Worm (Caenorhabditis elegans) whole organism, late embryonic: Measurements from ENCODE around the gene gab-1.

Experiments used
- T23F11.4 ChIP-seq: fragments of 200-800 bp; sonication (Bioruptor generic); optimal IDR thresholded peaks from 2 replicates; lab custom pipeline; 2018; ENCODE audit warnings: mild to moderate bottlenecking, missing genetic modification characterization, missing compliant biosample characterization
- ama-1 ChIP-seq: fragments of 150-350 bp; optimal IDR thresholded peaks from 2 replicates; lab custom pipeline; 2014
- ceh-22 ChIP-seq: sonication (generic microtip); optimal IDR thresholded peaks from 2 replicates; lab custom pipeline; 2017; ENCODE audit warnings: missing biosample characterization, missing genetic modification characterization
- elt-2 ChIP-seq: sonication (generic microtip); optimal IDR thresholded peaks from 2 replicates; lab custom pipeline; 2016; ENCODE audit warnings: missing genetic modification reagents, missing genetic modification characterization, missing compliant biosample characterization
- fkh-10 ChIP-seq: fragments of 150-350 bp; optimal IDR thresholded peaks from 2 replicates; lab custom pipeline; 2014; ENCODE audit warnings: missing biosample characterization, missing genetic modification reagents, missing genetic modification characterization
- hlh-6 ChIP-seq: sonication (generic microtip); optimal IDR thresholded peaks from 2 replicates; lab custom pipeline; 2016; ENCODE audit warnings: missing genotype, missing genetic modification characterization, missing compliant biosample characterization
- lin-11 ChIP-seq: fragments of 200-800 bp; sonication (Bioruptor generic); optimal IDR thresholded peaks from 2 replicates; lab custom pipeline; 2018; ENCODE audit warnings: mild to moderate bottlenecking, missing genetic modification characterization, missing compliant biosample characterization
- nhr-11 ChIP-seq: fragments of 150-350 bp; optimal IDR thresholded peaks from 2 replicates; lab custom pipeline; 2014; ENCODE audit warnings: missing biosample characterization, missing genetic modification characterization
- pag-3 ChIP-seq: sonication (generic microtip); optimal IDR thresholded peaks from 2 replicates; lab custom pipeline; 2016; ENCODE audit warnings: missing compliant biosample characterization, missing genetic modification characterization, borderline replicate concordance
- sdc-2 ChIP-seq: sonication (generic microtip); optimal IDR thresholded peaks from 2 replicates; lab custom pipeline; 2016; ENCODE audit warnings: missing genotype, missing genetic modification characterization, missing compliant biosample characterization
- unc-86 ChIP-seq: sonication (generic microtip); optimal IDR thresholded peaks from 2 replicates; lab custom pipeline; 2016; ENCODE audit warnings: missing genetic modification characterization, missing compliant biosample characterization
- zip-5 ChIP-seq: sonication (generic microtip); optimal IDR thresholded peaks from 2 replicates; lab custom pipeline; 2016; ENCODE audit warnings: missing genetic modification characterization, missing compliant biosample characterization

DNA sequence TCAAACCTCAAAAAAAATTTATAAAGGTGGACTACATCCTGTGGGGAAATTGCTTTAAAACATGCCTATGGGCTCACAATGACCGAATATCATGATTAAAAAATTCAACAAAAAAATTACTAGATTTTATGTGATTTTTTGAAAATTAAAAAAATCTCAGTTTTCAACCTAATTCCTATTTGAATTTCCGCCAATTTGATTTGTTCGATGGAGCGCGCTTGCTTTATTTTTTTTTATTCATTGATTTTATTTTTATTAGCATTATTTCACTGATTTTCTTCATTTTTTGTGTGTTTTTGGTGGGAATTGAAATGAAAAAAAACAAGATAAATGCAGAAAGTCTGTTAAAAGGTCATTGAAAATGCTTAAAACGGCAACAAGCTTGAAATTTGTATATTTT, 40.6 kb downstream of the gab-1 start:
- TF ChIP-seq sdc-2 (tag; lab: Kevin White, UChicago): no peak
- no peak for TF ChIP-seq T23F11.4 (GFP tag; lab: Kevin White, UChicago)
- no peak for TF ChIP-seq ceh-22
- no peak for TF ChIP-seq hlh-6 (tag; lab: Kevin White, UChicago)
- no peak for TF ChIP-seq nhr-11
- TF ChIP-seq ama-1 (lab: Kevin White, UChicago): no peak
- TF ChIP-seq fkh-10: no peak
- TF ChIP-seq elt-2 (tag; lab: Kevin White, UChicago): no peak
- TF ChIP-seq zip-5 (tag; lab: Kevin White, UChicago): no peak
- no peak for TF ChIP-seq unc-86
- no peak for TF ChIP-seq lin-11
- TF ChIP-seq pag-3 (tag; lab: Kevin White, UChicago): no peak
